Worm (Caenorhabditis elegans) whole organism, L2 larva: ENCODE results near the gene lin-31.

Source experiments
- F13H6.1 ChIP-seq: sonication (generic microtip); optimal IDR thresholded peaks from 2 replicates; lab custom pipeline; 2016; ENCODE audit warnings: missing genetic modification characterization, missing compliant biosample characterization
- R02D3.7 ChIP-seq: fragments of 150-350 bp; optimal IDR thresholded peaks from 2 replicates; lab custom pipeline; 2014; ENCODE audit warnings: missing biosample characterization, missing genetic modification characterization
- Y55F3AM.14 ChIP-seq: fragments of 200-800 bp; sonication (Bioruptor generic); optimal IDR thresholded peaks from 2 replicates; lab custom pipeline; 2018; ENCODE audit warnings: mild to moderate bottlenecking, missing genetic modification characterization, missing compliant biosample characterization
- ZK546.5 ChIP-seq: sonication (generic microtip); optimal IDR thresholded peaks from 2 replicates; lab custom pipeline; 2017; ENCODE audit warnings: missing biosample characterization, missing genetic modification characterization
- alr-1 ChIP-seq: fragments of 150-350 bp; optimal IDR thresholded peaks from 2 replicates; lab custom pipeline; 2014; ENCODE audit warnings: missing biosample characterization, missing genetic modification characterization
- aly-2 ChIP-seq: fragments of 150-350 bp; optimal IDR thresholded peaks from 2 replicates; lab custom pipeline; 2014; ENCODE audit warnings: missing biosample characterization, missing genetic modification characterization
- ama-1 ChIP-seq: fragments of 150-350 bp; optimal IDR thresholded peaks from 2 replicates; lab custom pipeline; 2018; ENCODE audit warnings: inconsistent platforms
- blmp-1 ChIP-seq: sonication (generic microtip); optimal IDR thresholded peaks from 2 replicates; lab custom pipeline; 2017; ENCODE audit warnings: missing genetic modification characterization, mild to moderate bottlenecking, missing compliant biosample characterization, antibody characterized with exemption, moderate library complexity; ENCODE audit not compliant: insufficient read depth
- ceh-82 ChIP-seq: fragments of 150-350 bp; optimal IDR thresholded peaks from 2 replicates; lab custom pipeline; 2014; ENCODE audit warnings: missing biosample characterization, missing genetic modification characterization
- crh-2 ChIP-seq: sonication (generic microtip); optimal IDR thresholded peaks from 2 replicates; lab custom pipeline; 2017; ENCODE audit warnings: missing biosample characterization, missing genetic modification characterization
- dmd-4 ChIP-seq: sonication (generic microtip); optimal IDR thresholded peaks from 2 replicates; lab custom pipeline; 2017; ENCODE audit warnings: missing biosample characterization, missing genetic modification characterization
- egl-27 ChIP-seq: sonication (generic microtip); optimal IDR thresholded peaks from 3 replicates; lab custom pipeline; 2017; ENCODE audit warnings: missing biosample characterization, missing genetic modification reagents, missing genetic modification characterization
- elt-3 ChIP-seq: sonication (generic microtip); optimal IDR thresholded peaks from 2 replicates; lab custom pipeline; 2017; ENCODE audit warnings: missing biosample characterization, missing genetic modification characterization
- fos-1 ChIP-seq: fragments of 150-350 bp; optimal IDR thresholded peaks from 2 replicates; lab custom pipeline; 2014; ENCODE audit warnings: missing biosample characterization, missing genetic modification characterization
- gmeb-1 ChIP-seq: fragments of 150-350 bp; optimal IDR thresholded peaks from 2 replicates; lab custom pipeline; 2014; ENCODE audit warnings: missing biosample characterization, missing genetic modification characterization
- lin-11 ChIP-seq: fragments of 150-350 bp; sonication (generic microtip); optimal IDR thresholded peaks from 2 replicates; lab custom pipeline; 2014; ENCODE audit warnings: missing biosample characterization, missing genetic modification characterization, inconsistent platforms, mixed read lengths
- lin-13 ChIP-seq: fragments of 150-350 bp; optimal IDR thresholded peaks from 2 replicates; lab custom pipeline; 2014; ENCODE audit warnings: missing biosample characterization, missing genetic modification reagents, missing genetic modification characterization
- lin-39 ChIP-seq: fragments of 150-350 bp; optimal IDR thresholded peaks from 2 replicates; lab custom pipeline; 2014; ENCODE audit warnings: missing biosample characterization, missing genetic modification reagents, missing genetic modification characterization
- lsy-2 ChIP-seq, 2 experiments: fragments of 150-350 bp in 1 of 2; sonication (generic microtip) in 1 of 2; optimal IDR thresholded peaks; 2 replicates each; lab custom pipeline; 2014 to 2017; ENCODE audit warnings: missing biosample characterization in 2 of 2, missing genetic modification characterization in 2 of 2
- mab-5 ChIP-seq: fragments of 150-350 bp; optimal IDR thresholded peaks from 2 replicates; lab custom pipeline; 2014; ENCODE audit warnings: missing biosample characterization, missing genetic modification characterization
- mdl-1 ChIP-seq, 2 experiments: fragments of 150-350 bp in 1 of 2; sonication (generic microtip) in 1 of 2; optimal IDR thresholded peaks; 2 replicates each; lab custom pipeline; 2017; ENCODE audit warnings: missing biosample characterization in 2 of 2, missing genetic modification characterization in 2 of 2
- nhr-10 ChIP-seq: sonication (generic microtip); optimal IDR thresholded peaks from 2 replicates; lab custom pipeline; 2017; ENCODE audit warnings: missing biosample characterization, missing genetic modification characterization
- nhr-11 ChIP-seq: fragments of 150-350 bp; optimal IDR thresholded peaks from 2 replicates; lab custom pipeline; 2014; ENCODE audit warnings: missing biosample characterization, missing genetic modification characterization
- nhr-12 ChIP-seq: fragments of 150-350 bp; optimal IDR thresholded peaks from 2 replicates; lab custom pipeline; 2014; ENCODE audit warnings: missing biosample characterization, missing genetic modification characterization
- nhr-129 ChIP-seq: fragments of 150-350 bp; optimal IDR thresholded peaks from 2 replicates; lab custom pipeline; 2014; ENCODE audit warnings: missing biosample characterization, missing genetic modification characterization
- nhr-21 ChIP-seq: fragments of 150-350 bp; optimal IDR thresholded peaks from 2 replicates; lab custom pipeline; 2014; ENCODE audit warnings: missing biosample characterization, missing genetic modification characterization
- nhr-237 ChIP-seq: fragments of 150-350 bp; optimal IDR thresholded peaks from 2 replicates; lab custom pipeline; 2014; ENCODE audit warnings: missing biosample characterization, missing genetic modification characterization
- nhr-25 ChIP-seq: fragments of 150-350 bp; sonication (generic microtip); optimal IDR thresholded peaks from 3 replicates; lab custom pipeline; 2014; ENCODE audit warnings: missing biosample characterization, missing genetic modification characterization
- nhr-77 ChIP-seq: fragments of 150-350 bp; optimal IDR thresholded peaks from 2 replicates; lab custom pipeline; 2014; ENCODE audit warnings: missing biosample characterization, missing genetic modification characterization
- peb-1 ChIP-seq: fragments of 150-350 bp; optimal IDR thresholded peaks from 2 replicates; lab custom pipeline; 2014; ENCODE audit warnings: missing biosample characterization, missing genetic modification characterization
- sem-4 ChIP-seq: fragments of 150-350 bp; optimal IDR thresholded peaks from 2 replicates; lab custom pipeline; 2014; ENCODE audit warnings: missing biosample characterization, missing genetic modification reagents, missing genetic modification characterization
- skn-1 ChIP-seq: sonication (generic microtip); optimal IDR thresholded peaks from 2 replicates; lab custom pipeline; 2017; ENCODE audit warnings: missing biosample characterization, missing genetic modification characterization
- sma-3 ChIP-seq: sonication (generic microtip); optimal IDR thresholded peaks from 2 replicates; lab custom pipeline; 2016; ENCODE audit warnings: missing genetic modification reagents, missing genetic modification characterization, missing compliant biosample characterization
- sma-9 ChIP-seq, 2 experiments: fragments of 150-350 bp in 1 of 2; sonication (generic microtip) in 1 of 2; optimal IDR thresholded peaks; 2 replicates each; lab custom pipeline; 2014 to 2016; ENCODE audit warnings: missing genetic modification characterization in 2 of 2, mild to moderate bottlenecking in 1 of 2, missing biosample characterization in 1 of 2, missing compliant biosample characterization in 1 of 2, missing genetic modification reagents in 1 of 2, moderate library complexity in 1 of 2
- snpc-4 ChIP-seq: fragments of 150-350 bp; optimal IDR thresholded peaks from 2 replicates; lab custom pipeline; 2014; ENCODE audit warnings: missing biosample characterization, missing genetic modification characterization
- unc-55 ChIP-seq: fragments of 150-350 bp; sonication (generic microtip); optimal IDR thresholded peaks from 3 replicates; lab custom pipeline; 2014; ENCODE audit warnings: missing biosample characterization, missing genetic modification reagents, missing genetic modification characterization
- zag-1 ChIP-seq: fragments of 150-350 bp; optimal IDR thresholded peaks from 2 replicates; lab custom pipeline; 2014; ENCODE audit warnings: missing biosample characterization, missing genetic modification characterization

The lin-31 gene

ce11 chrII:3982313-3982712 is at the start of gene lin-31:
Gene lin-31 (plus strand): TSS chrII:3982549.
- TF ChIP-seq egl-27 (tag; lab: Kevin White, UChicago) (no peak), zag-1 (tag; lab: Kevin White, UChicago) (no peak), Y55F3AM.14 (GFP tag; lab: Kevin White, UChicago) (no peak), aly-2 (no peak)

ce11 chrII:3933640-3934039 is 48.7 kb upstream of the lin-31 start, which contains the start of gene Y14H12B.2:
Gene Y14H12B.2 (minus strand): TSS chrII:3933740.
- TF ChIP-seq ama-1 (lab: Kevin White, UChicago) (no peak), ZK546.5 (tag; lab: Kevin White, UChicago) (no peak), gmeb-1 (tag; lab: Kevin White, UChicago) (no peak), egl-27 (tag; lab: Kevin White, UChicago) (no peak), lin-39 (tag; lab: Kevin White, UChicago) (no peak), nhr-12 (no peak), lin-13 (GFP tag; lab: Kevin White, UChicago) (no peak), nhr-25 (tag; lab: Kevin White, UChicago) (no peak), R02D3.7 (tag; lab: Kevin White, UChicago) (no peak), nhr-21 (tag; lab: Kevin White, UChicago) (no peak), blmp-1 (no peak), nhr-11 (no peak), unc-55 (GFP tag; lab: Kevin White, UChicago) (no peak), elt-3 (no peak), lsy-2 (tag; optimal IDR thresholded peaks at IDR 0.05; lab: Kevin White, UChicago) (no peak)

ce11 chrII:3934085-3934484 is 48.3 kb upstream of the lin-31 start, which contains the start of gene Y14H12B.1:
Gene Y14H12B.1 (plus strand): TSS chrII:3934447.
- TF ChIP-seq sma-9 (GFP tag; optimal IDR thresholded peaks at IDR 0.05; lab: Kevin White, UChicago): no peak
- no peak for TF ChIP-seq sma-9 (tag; optimal IDR thresholded peaks at IDR 0.05; lab: Kevin White, UChicago)
- no peak for TF ChIP-seq fos-1 (tag; lab: Kevin White, UChicago)
- no peak for TF ChIP-seq skn-1 (tag; lab: Kevin White, UChicago)
- TF ChIP-seq F13H6.1 (tag; lab: Kevin White, UChicago): no peak
- TF ChIP-seq snpc-4: no peak
- TF ChIP-seq blmp-1: no peak
- TF ChIP-seq aly-2: no peak

ce11 chrII:3935098-3935497 is 47.3 kb upstream of the lin-31 start:
- TF ChIP-seq lin-11 (tag; lab: Kevin White, UChicago): no peak
- TF ChIP-seq alr-1 (tag; lab: Kevin White, UChicago): no peak
- TF ChIP-seq nhr-11: no peak
- no peak for TF ChIP-seq nhr-77 (tag; lab: Kevin White, UChicago)
- no peak for TF ChIP-seq crh-2 (tag; lab: Kevin White, UChicago)
- no peak for TF ChIP-seq sma-3 (GFP tag; lab: Kevin White, UChicago)
- TF ChIP-seq peb-1: no peak
- TF ChIP-seq mdl-1 (tag; optimal IDR thresholded peaks at IDR 0.05; lab: Kevin White, UChicago): no peak
- no peak for TF ChIP-seq dmd-4 (tag; lab: Kevin White, UChicago)
- no peak for TF ChIP-seq ama-1 (lab: Kevin White, UChicago)

- TF ChIP-seq nhr-21 (tag; lab: Kevin White, UChicago): no peak
- TF ChIP-seq mdl-1 (tag; optimal IDR thresholded peaks at IDR 0.05; lab: Kevin White, UChicago): no peak
- no peak for TF ChIP-seq lin-39 (tag; lab: Kevin White, UChicago)
- no peak for TF ChIP-seq F13H6.1 (tag; lab: Kevin White, UChicago)
- TF ChIP-seq R02D3.7 (tag; lab: Kevin White, UChicago): no peak
- no peak for TF ChIP-seq dmd-4 (tag; lab: Kevin White, UChicago)
Observed at ce11 chrII:3935990-3936389, 46.4 kb upstream of the lin-31 start.

ce11 chrII:3947404-3947803 is 34.9 kb upstream of the lin-31 start:
- TF ChIP-seq sma-9 (GFP tag; optimal IDR thresholded peaks at IDR 0.05; lab: Kevin White, UChicago) (no peak), sma-9 (tag; optimal IDR thresholded peaks at IDR 0.05; lab: Kevin White, UChicago) (no peak), aly-2 (no peak), sem-4 (tag; lab: Kevin White, UChicago) (no peak), F13H6.1 (tag; lab: Kevin White, UChicago) (no peak), nhr-10 (tag; lab: Kevin White, UChicago) (no peak), zag-1 (tag; lab: Kevin White, UChicago) (no peak), skn-1 (tag; lab: Kevin White, UChicago) (no peak), nhr-12 (no peak), nhr-21 (tag; lab: Kevin White, UChicago) (no peak), lin-39 (tag; lab: Kevin White, UChicago) (no peak), mab-5 (tag; lab: Kevin White, UChicago) (no peak), ceh-82 (tag; lab: Kevin White, UChicago) (no peak), unc-55 (GFP tag; lab: Kevin White, UChicago) (no peak), snpc-4 (no peak), gmeb-1 (tag; lab: Kevin White, UChicago) (no peak), nhr-237 (no peak), nhr-11 (no peak), nhr-129 (no peak)
